Fruit fly (Drosophila melanogaster) whole organism, wandering third instar larva: ENCODE results near the gene CG6696.

Source experiments
- CG32264 ChIP-seq: fragments of 200-800 bp; sonication (Bioruptor generic); optimal IDR thresholded peaks from 2 replicates; lab custom pipeline; 2016; ENCODE audit warnings: missing biosample characterization, missing genetic modification characterization
- CG9705 ChIP-seq: fragments of 200-800 bp; sonication (Bioruptor generic); optimal IDR thresholded peaks from 2 replicates; lab custom pipeline; 2018; ENCODE audit warnings: missing biosample characterization, mild to moderate bottlenecking, missing genetic modification characterization
- CrebA ChIP-seq: fragments of 200-800 bp; sonication (Bioruptor generic); optimal IDR thresholded peaks from 2 replicates; lab custom pipeline; 2016; ENCODE audit warnings: missing biosample characterization, mild to moderate bottlenecking, missing genetic modification characterization, borderline replicate concordance
- Dfd ChIP-seq: fragments of >200 bp; optimal IDR thresholded peaks from 2 replicates; lab custom pipeline; 2017; ENCODE audit warnings: missing biosample characterization, missing genetic modification characterization
- Dif ChIP-seq: fragments of 200-275, 200-300 bp; sonication (Bioruptor generic); optimal IDR thresholded peaks from 2 replicates; lab custom pipeline; 2018; ENCODE audit warnings: missing biosample characterization, missing genetic modification characterization; ENCODE audit not compliant: partially characterized antibody
- GATAd ChIP-seq: sonication (Bioruptor generic); optimal IDR thresholded peaks from 2 replicates; lab custom pipeline; 2016; ENCODE audit warnings: missing biosample characterization, missing genetic modification characterization
- HLH106 ChIP-seq: fragments of 200-800 bp; optimal IDR thresholded peaks from 3 replicates; lab custom pipeline; 2019; ENCODE audit warnings: missing biosample characterization, mild to moderate bottlenecking, missing genetic modification characterization, moderate library complexity
- Hnf4 ChIP-seq: fragments of 200-800 bp; sonication (Bioruptor generic); optimal IDR thresholded peaks from 2 replicates; lab custom pipeline; 2016; ENCODE audit warnings: missing biosample characterization, mild to moderate bottlenecking, missing genetic modification characterization
- Hr78 ChIP-seq: fragments of >200 bp; optimal IDR thresholded peaks from 2 replicates; lab custom pipeline; 2017; ENCODE audit warnings: missing biosample characterization, missing genetic modification characterization
- Hr83 ChIP-seq: fragments of 200-300 bp; sonication (Bioruptor generic); optimal IDR thresholded peaks from 2 replicates; lab custom pipeline; 2016; ENCODE audit warnings: missing biosample characterization, mild to moderate bottlenecking, missing genetic modification characterization, moderate library complexity; ENCODE audit not compliant: poor library complexity, severe bottlenecking
- Jra ChIP-seq: sonication (Bioruptor generic); optimal IDR thresholded peaks from 2 replicates; lab custom pipeline; 2016; ENCODE audit warnings: missing biosample characterization, missing genetic modification characterization
- Mio ChIP-seq: sonication (Bioruptor generic); optimal IDR thresholded peaks from 2 replicates; lab custom pipeline; 2016; ENCODE audit warnings: missing biosample characterization, missing genetic modification characterization
- Myc ChIP-seq: fragments of >200 bp; optimal IDR thresholded peaks from 2 replicates; lab custom pipeline; 2017
- OdsH ChIP-seq: fragments of 200-800 bp; sonication (Bioruptor generic); optimal IDR thresholded peaks from 2 replicates; lab custom pipeline; 2016; ENCODE audit warnings: missing biosample characterization, mild to moderate bottlenecking, missing genetic modification characterization
- Rel ChIP-seq, 2 experiments: fragments of 200-800 bp; sonication (Bioruptor generic) in 1 of 2; optimal IDR thresholded peaks; 2 replicates in 1 of 2; 3 replicates in 1 of 2; lab custom pipeline; 2016 to 2019; ENCODE audit warnings: mild to moderate bottlenecking in 2 of 2, missing biosample characterization in 2 of 2, missing genetic modification characterization in 2 of 2, moderate library complexity in 1 of 2
- Sp1 ChIP-seq: fragments of 200-800 bp; sonication (Bioruptor generic); optimal IDR thresholded peaks from 3 replicates; lab custom pipeline; 2019; ENCODE audit warnings: missing biosample characterization, mild to moderate bottlenecking, missing genetic modification characterization, moderate library complexity
- Vsx2 ChIP-seq: fragments of 200-300, 225-300 bp; sonication (Bioruptor generic); optimal IDR thresholded peaks from 2 replicates; lab custom pipeline; 2018; ENCODE audit warnings: missing biosample characterization, missing genetic modification characterization; ENCODE audit not compliant: partially characterized antibody
- br ChIP-seq: fragments of 200-800 bp; sonication (Bioruptor generic); optimal IDR thresholded peaks from 2 replicates; lab custom pipeline; 2016; ENCODE audit warnings: missing biosample characterization, missing genetic modification characterization
- dsf ChIP-seq: sonication (Bioruptor generic); optimal IDR thresholded peaks from 2 replicates; lab custom pipeline; 2016; ENCODE audit warnings: missing biosample characterization, missing genetic modification characterization, borderline replicate concordance
- ey ChIP-seq: fragments of 200-800 bp; sonication (Bioruptor generic); optimal IDR thresholded peaks from 2 replicates; lab custom pipeline; 2016; ENCODE audit warnings: missing biosample characterization, missing genetic modification characterization
- foxo ChIP-seq, 2 experiments: fragments of 200-800 bp; sonication (Bioruptor generic); optimal IDR thresholded peaks; 2 replicates in 1 of 2; 3 replicates in 1 of 2; lab custom pipeline; 2016 to 2017; ENCODE audit warnings: missing biosample characterization in 2 of 2, missing genetic modification characterization in 2 of 2
- h ChIP-seq: fragments of 200-800 bp; sonication (Bioruptor generic); optimal IDR thresholded peaks from 3 replicates; lab custom pipeline; 2016; ENCODE audit warnings: missing biosample characterization, mild to moderate bottlenecking, missing genetic modification characterization
- jim ChIP-seq: fragments of 175-275, 200-325 bp; sonication (Bioruptor generic); optimal IDR thresholded peaks from 2 replicates; lab custom pipeline; 2016; ENCODE audit warnings: missing biosample characterization, mild to moderate bottlenecking, missing genetic modification characterization
- lola ChIP-seq: fragments of >200 bp; optimal IDR thresholded peaks from 2 replicates; lab custom pipeline; 2017; ENCODE audit warnings: missing biosample characterization, missing genetic modification characterization
- pan ChIP-seq: fragments of >200 bp; optimal IDR thresholded peaks from 2 replicates; lab custom pipeline; 2017
- rgr ChIP-seq: fragments of 200-800 bp; sonication (Bioruptor generic); optimal IDR thresholded peaks from 3 replicates; lab custom pipeline; 2016; ENCODE audit warnings: missing biosample characterization, mild to moderate bottlenecking, missing genetic modification characterization
- sage ChIP-seq: fragments of 200-800 bp; sonication (Bioruptor generic); optimal IDR thresholded peaks from 2 replicates; lab custom pipeline; 2016; ENCODE audit warnings: missing biosample characterization, mild to moderate bottlenecking, missing genetic modification characterization
- sv ChIP-seq: fragments of 200-800 bp; sonication (Bioruptor generic); optimal IDR thresholded peaks from 3 replicates; lab custom pipeline; 2016; ENCODE audit warnings: missing biosample characterization, missing genetic modification characterization
- tai ChIP-seq: sonication (Bioruptor generic); optimal IDR thresholded peaks from 2 replicates; lab custom pipeline; 2016; ENCODE audit warnings: missing biosample characterization, missing genetic modification characterization
- usp ChIP-seq: fragments of >200 bp; optimal IDR thresholded peaks from 2 replicates; lab custom pipeline; 2017; ENCODE audit warnings: missing biosample characterization, missing genetic modification characterization

CG6696 gene

DNA sequence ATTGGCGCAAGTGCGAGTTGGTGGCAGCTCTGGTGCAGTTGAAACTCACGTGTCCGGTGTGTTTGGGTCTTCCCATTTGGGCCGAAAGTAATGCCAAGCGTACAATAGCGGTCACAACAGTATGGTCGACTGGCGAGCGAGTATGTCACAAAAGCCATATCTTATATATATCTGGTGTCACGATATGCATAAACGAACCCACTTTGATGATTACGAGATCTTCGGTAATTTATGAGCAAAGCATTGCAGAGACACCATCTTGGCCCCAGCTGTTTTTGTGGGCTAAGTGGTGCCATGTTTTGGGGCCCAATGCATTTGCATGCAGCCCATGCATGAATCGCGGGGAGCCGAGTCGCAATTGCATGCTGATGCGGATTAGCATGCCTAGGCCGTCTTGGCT, 16.9 kb upstream of the CG6696 start:
- TF ChIP-seq rgr (GFP tag; lab: Kevin White, UChicago) (no peak), sage (GFP tag; lab: Kevin White, UChicago) (no peak)
- TF ChIP-seq, all 38 proteins: peak for 0

- TF ChIP-seq pan (lab: Kevin White, UChicago) (no peak), Jra (no peak)
Measured at dm6 chrX:18676756-18677155, 14.8 kb upstream of the CG6696 start.

DNA sequence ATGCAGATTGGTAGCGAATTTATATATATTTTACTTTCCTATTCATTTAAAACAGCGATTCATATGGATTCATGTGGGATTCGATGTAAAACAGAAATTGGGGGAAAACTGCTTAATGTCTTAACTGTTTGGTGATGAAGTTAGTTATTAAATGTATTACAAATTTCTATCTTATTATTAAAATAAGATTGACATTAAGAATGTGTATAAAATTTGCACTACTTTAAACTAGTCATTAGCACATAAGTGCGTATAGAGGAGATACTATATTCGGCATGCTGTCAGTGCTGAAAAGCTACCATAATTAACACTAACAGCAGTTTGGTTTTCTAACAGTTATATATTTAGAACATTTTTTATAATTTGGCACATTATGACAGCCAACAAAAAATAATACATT, 13.7 kb upstream of the CG6696 start:
- TF ChIP-seq sage (GFP tag; lab: Kevin White, UChicago) (no peak), Hr83 (GFP tag; lab: Kevin White, UChicago) (no peak), Jra (no peak), Hnf4 (GFP tag; lab: Kevin White, UChicago) (no peak), CG9705 (no peak), foxo (GFP tag; optimal IDR thresholded peaks at IDR 0.05; lab: Kevin White, UChicago) (no peak), sv (no peak), Sp1 (no peak), usp (GFP tag; lab: Kevin White, UChicago) (no peak), Mio (GFP tag; lab: Kevin White, UChicago) (no peak), br (GFP tag; lab: Kevin White, UChicago) (no peak), CG32264 (no peak), jim (no peak), h (GFP tag; lab: Kevin White, UChicago) (no peak), CrebA (GFP tag; lab: Kevin White, UChicago) (no peak), Hr78 (GFP tag; lab: Kevin White, UChicago) (no peak), Dif (GFP tag; lab: Kevin White, UChicago) (no peak), HLH106 (no peak), lola (GFP tag; lab: Kevin White, UChicago) (no peak), Dfd (GFP tag; lab: Kevin White, UChicago) (no peak)

- TF ChIP-seq ey (GFP tag; lab: Kevin White, UChicago): no peak
- no peak for TF ChIP-seq lola (GFP tag; lab: Kevin White, UChicago)
- no peak for TF ChIP-seq h (GFP tag; lab: Kevin White, UChicago)
- no peak for TF ChIP-seq foxo (GFP tag; optimal IDR thresholded peaks at IDR 0.05; lab: Kevin White, UChicago)
- no peak for TF ChIP-seq OdsH (GFP tag; lab: Kevin White, UChicago)
- no peak for TF ChIP-seq dsf (GFP tag; lab: Kevin White, UChicago)
- TF ChIP-seq usp (GFP tag; lab: Kevin White, UChicago): no peak
- TF ChIP-seq sv: no peak
- no peak for TF ChIP-seq Jra
- TF ChIP-seq Rel (GFP tag; optimal IDR thresholded peaks at IDR 0.05; lab: Kevin White, UChicago): no peak
- TF ChIP-seq Rel (tag; optimal IDR thresholded peaks at IDR 0.05; lab: Kevin White, UChicago): no peak
- no peak for TF ChIP-seq Sp1
- TF ChIP-seq rgr (GFP tag; lab: Kevin White, UChicago): no peak
- no peak for TF ChIP-seq Myc (lab: Kevin White, UChicago)
- TF ChIP-seq Vsx2 (GFP tag; lab: Kevin White, UChicago): no peak
- TF ChIP-seq, all 38 proteins: peak for 0
Measured at dm6 chrX:18675272-18675671, 13.3 kb upstream of the CG6696 start.

DNA sequence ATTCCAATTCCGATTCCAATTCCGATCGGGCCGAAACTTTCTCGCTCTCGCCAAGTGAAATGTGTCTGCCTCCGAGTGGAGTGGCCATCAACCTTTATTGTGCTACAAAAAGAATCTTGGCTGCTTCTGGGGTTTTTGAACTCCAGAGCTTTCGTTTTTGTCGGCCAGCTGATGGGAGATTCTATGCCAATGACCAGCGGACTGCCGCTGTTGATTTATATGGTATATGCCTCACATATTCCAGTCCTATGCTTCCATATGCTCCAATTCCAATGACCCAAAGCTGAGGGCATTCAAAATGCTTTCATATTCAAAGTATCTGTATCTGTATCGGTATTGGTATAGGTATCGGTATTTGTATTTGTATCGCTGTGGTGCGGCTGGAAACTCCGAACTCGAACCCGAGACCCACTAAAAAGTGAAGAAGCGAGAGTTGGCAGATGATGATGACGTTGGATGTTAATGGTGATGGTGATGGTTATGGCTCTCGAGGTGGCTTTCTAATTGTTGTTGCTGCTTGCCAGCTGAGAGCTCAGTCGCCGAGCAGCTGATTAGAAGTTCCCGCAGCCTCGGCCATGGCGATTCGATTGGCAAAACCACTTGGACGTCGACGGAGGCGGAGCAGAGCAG, 11.1 kb upstream of the CG6696 start:
- TF ChIP-seq br (GFP tag; lab: Kevin White, UChicago) (no peak), GATAd (GFP tag; lab: Kevin White, UChicago) (no peak), Sp1 (no peak), OdsH (GFP tag; lab: Kevin White, UChicago) (no peak), tai (GFP tag; lab: Kevin White, UChicago) (no peak), Mio (GFP tag; lab: Kevin White, UChicago) (no peak), sage (GFP tag; lab: Kevin White, UChicago) (no peak)
